Worm (Caenorhabditis elegans) whole organism, L4 larva: Measurements from ENCODE around the gene ZK1240.1.

Experiments used
- F37D6.2 ChIP-seq: sonication (generic microtip); optimal IDR thresholded peaks from 2 replicates; lab custom pipeline; 2016; ENCODE audit warnings: mild to moderate bottlenecking, missing genetic modification characterization, missing compliant biosample characterization
- T20F7.1 ChIP-seq: fragments of 200-800 bp; sonication (Bioruptor generic); optimal IDR thresholded peaks from 2 replicates; lab custom pipeline; 2018; ENCODE audit warnings: mild to moderate bottlenecking, missing genetic modification characterization, missing compliant biosample characterization
- Y5F2A.4 ChIP-seq: fragments of 200-800 bp; sonication (Bioruptor generic); optimal IDR thresholded peaks from 2 replicates; lab custom pipeline; 2018; ENCODE audit warnings: mild to moderate bottlenecking, missing genetic modification characterization, missing compliant biosample characterization
- Y75B8A.6 ChIP-seq: fragments of 200-800 bp; sonication (Bioruptor generic); IDR thresholded peaks from 2 replicates; pipeline ENCODE4 v1.3.6; 2022; ENCODE audit warnings: missing genetic modification reagents, missing genetic modification characterization, missing compliant biosample characterization
- ZK546.5 ChIP-seq, 2 experiments: sonication (generic microtip); optimal IDR thresholded peaks; 2 replicates each; lab custom pipeline; 2017; ENCODE audit warnings: missing biosample characterization in 2 of 2, missing genetic modification characterization in 2 of 2
- arid-1 ChIP-seq: fragments of 200-800 bp; sonication (Bioruptor generic); conservative IDR thresholded peaks from 2 replicates; pipeline ENCODE4 v1.3.6; 2022; ENCODE audit warnings: missing genetic modification reagents, missing genetic modification characterization, missing compliant biosample characterization
- attf-4 ChIP-seq: sonication (generic microtip); optimal IDR thresholded peaks from 3 replicates; lab custom pipeline; 2017; ENCODE audit warnings: missing biosample characterization, missing genetic modification characterization
- ceh-32 ChIP-seq: sonication (generic microtip); optimal IDR thresholded peaks from 2 replicates; lab custom pipeline; 2016; ENCODE audit warnings: mild to moderate bottlenecking, missing genetic modification characterization, missing compliant biosample characterization; ENCODE audit not compliant: poor library complexity
- ceh-82 ChIP-seq: sonication (generic microtip); optimal IDR thresholded peaks from 2 replicates; lab custom pipeline; 2017; ENCODE audit warnings: missing biosample characterization, missing genetic modification characterization
- daf-12 ChIP-seq: fragments of 150-350 bp; optimal IDR thresholded peaks from 2 replicates; lab custom pipeline; 2014; ENCODE audit warnings: missing biosample characterization, missing genetic modification reagents, missing genetic modification characterization
- daf-16 ChIP-seq, 3 experiments: sonication (generic microtip); optimal IDR thresholded peaks; 2 replicates each; lab custom pipeline; 2016 to 2017; ENCODE audit warnings: missing genetic modification characterization in 3 of 3, missing genetic modification reagents in 3 of 3, mild to moderate bottlenecking in 2 of 3, missing compliant biosample characterization in 2 of 3, missing biosample characterization in 1 of 3, moderate library complexity in 1 of 3
- dmd-6 ChIP-seq: fragments of 200-800 bp; sonication (Bioruptor generic); IDR thresholded peaks from 2 replicates; pipeline ENCODE4 v1.3.6; 2022; ENCODE audit warnings: missing genetic modification reagents, missing genetic modification characterization, missing compliant biosample characterization
- dmd-8 ChIP-seq: fragments of 200-800 bp; sonication (Bioruptor generic); IDR thresholded peaks from 2 replicates; pipeline ENCODE4 v1.3.6; 2022; ENCODE audit warnings: missing genetic modification characterization, missing compliant biosample characterization
- dve-1 ChIP-seq: sonication (generic microtip); optimal IDR thresholded peaks from 2 replicates; lab custom pipeline; 2017; ENCODE audit warnings: antibody characterized with exemption, mild to moderate bottlenecking, missing genetic modification characterization, missing compliant biosample characterization; ENCODE audit not compliant: insufficient read depth
- egl-27 ChIP-seq: sonication (generic microtip); optimal IDR thresholded peaks from 3 replicates; lab custom pipeline; 2017; ENCODE audit warnings: missing biosample characterization, missing genetic modification reagents, missing genetic modification characterization
- egl-43 ChIP-seq: fragments of 200-800 bp; sonication (Bioruptor generic); IDR thresholded peaks from 2 replicates; pipeline ENCODE4 v1.3.6; 2022; ENCODE audit warnings: missing genetic modification reagents, missing genetic modification characterization, missing compliant biosample characterization
- fos-1 ChIP-seq: fragments of 150-350 bp; optimal IDR thresholded peaks from 2 replicates; lab custom pipeline; 2014; ENCODE audit warnings: missing biosample characterization, missing genetic modification characterization
- gei-8 ChIP-seq: fragments of 200-800 bp; sonication (Bioruptor generic); optimal IDR thresholded peaks from 2 replicates; lab custom pipeline; 2018; ENCODE audit warnings: mild to moderate bottlenecking, missing genetic modification characterization, missing compliant biosample characterization
- hif-1 ChIP-seq, 2 experiments: sonication (generic microtip); optimal IDR thresholded peaks; 2 replicates each; lab custom pipeline; 2016 to 2017; ENCODE audit warnings: missing compliant biosample characterization in 2 of 2, missing genetic modification characterization in 2 of 2, missing genetic modification reagents in 2 of 2, missing genotype in 2 of 2, mild to moderate bottlenecking in 1 of 2
- hlh-11 ChIP-seq: fragments of 200-800 bp; sonication (Bioruptor generic); optimal IDR thresholded peaks from 2 replicates; lab custom pipeline; 2018; ENCODE audit warnings: mild to moderate bottlenecking, missing genetic modification characterization, missing compliant biosample characterization
- hlh-30 ChIP-seq: sonication (generic microtip); optimal IDR thresholded peaks from 2 replicates; lab custom pipeline; 2017; ENCODE audit warnings: antibody characterized with exemption, mild to moderate bottlenecking, missing genetic modification characterization, missing compliant biosample characterization; ENCODE audit not compliant: insufficient read depth
- hmg-1.1 ChIP-seq: fragments of 200-800 bp; sonication (Bioruptor generic); IDR thresholded peaks from 2 replicates; pipeline ENCODE4 v1.3.6; 2022; ENCODE audit warnings: missing genetic modification reagents, missing genetic modification characterization, missing compliant biosample characterization
- lin-1 ChIP-seq: fragments of 200-800 bp; sonication (Bioruptor generic); IDR thresholded peaks from 2 replicates; pipeline ENCODE4 v1.3.6; 2022; ENCODE audit warnings: missing genetic modification reagents, missing genetic modification characterization, missing compliant biosample characterization
- lin-38 ChIP-seq: fragments of 200-800 bp; sonication (Bioruptor generic); IDR thresholded peaks from 2 replicates; pipeline ENCODE4 v1.3.6; 2022; ENCODE audit warnings: missing genetic modification reagents, missing genetic modification characterization, missing compliant biosample characterization
- lsy-2 ChIP-seq, 2 experiments: fragments of 150-350 bp in 1 of 2; sonication (generic microtip) in 1 of 2; optimal IDR thresholded peaks; 2 replicates each; lab custom pipeline; 2014 to 2017; ENCODE audit warnings: missing biosample characterization in 2 of 2, missing genetic modification characterization in 2 of 2
- mdl-1 ChIP-seq, 2 experiments: fragments of 150-350 bp in 1 of 2; sonication (generic microtip) in 1 of 2; optimal IDR thresholded peaks; 2 replicates each; lab custom pipeline; 2014 to 2017; ENCODE audit warnings: missing biosample characterization in 2 of 2, missing genetic modification characterization in 2 of 2
- mxl-3 ChIP-seq: fragments of 200-800 bp; sonication (Bioruptor generic); optimal IDR thresholded peaks from 2 replicates; lab custom pipeline; 2018; ENCODE audit warnings: mild to moderate bottlenecking, missing genetic modification characterization, missing compliant biosample characterization
- nhr-28 ChIP-seq: fragments of 150-350 bp; optimal IDR thresholded peaks from 2 replicates; lab custom pipeline; 2014; ENCODE audit warnings: missing biosample characterization, missing genetic modification characterization
- nhr-41 ChIP-seq: fragments of 200-800 bp; sonication (Bioruptor generic); IDR thresholded peaks from 2 replicates; pipeline ENCODE4 v1.3.6; 2022; ENCODE audit warnings: missing genetic modification reagents, missing genetic modification characterization, missing compliant biosample characterization
- nhr-42 ChIP-seq: fragments of 200-800 bp; sonication (Bioruptor generic); IDR thresholded peaks from 2 replicates; pipeline ENCODE4 v1.3.6; 2022; ENCODE audit warnings: missing genetic modification characterization, missing compliant biosample characterization
- nhr-6 ChIP-seq: fragments of 150-350 bp; optimal IDR thresholded peaks from 2 replicates; lab custom pipeline; 2014; ENCODE audit warnings: missing biosample characterization, missing genetic modification characterization
- nhr-77 ChIP-seq: fragments of 150-350 bp; optimal IDR thresholded peaks from 2 replicates; lab custom pipeline; 2014; ENCODE audit warnings: missing biosample characterization, missing genetic modification characterization
- pha-4 ChIP-seq, 2 experiments: fragments of 150-350 bp in 1 of 2; fragments of 200-800 bp in 1 of 2; sonication (Bioruptor generic) in 1 of 2; IDR thresholded peaks in 1 of 2; optimal IDR thresholded peaks in 1 of 2; 2 replicates each; pipeline versions ENCODE4 v1.3.6 to Lab custom; 2014 to 2022; ENCODE audit warnings: missing genetic modification characterization in 2 of 2, missing genetic modification reagents in 2 of 2, missing biosample characterization in 1 of 2, missing compliant biosample characterization in 1 of 2
- php-3 ChIP-seq: fragments of 200-800 bp; sonication (Bioruptor generic); IDR thresholded peaks from 2 replicates; pipeline ENCODE4 v1.3.6; 2022; ENCODE audit warnings: missing genetic modification reagents, missing genetic modification characterization, missing compliant biosample characterization
- pqm-1 ChIP-seq: sonication (generic microtip); optimal IDR thresholded peaks from 2 replicates; lab custom pipeline; 2017; ENCODE audit warnings: missing biosample characterization, missing genetic modification characterization
- spr-1 ChIP-seq: sonication (generic microtip); optimal IDR thresholded peaks from 2 replicates; lab custom pipeline; 2016; ENCODE audit warnings: mild to moderate bottlenecking, missing genetic modification characterization, missing compliant biosample characterization
- zip-11 ChIP-seq: fragments of 200-800 bp; sonication (Bioruptor generic); IDR thresholded peaks from 2 replicates; pipeline ENCODE4 v1.3.6; 2022; ENCODE audit warnings: missing genetic modification characterization, missing compliant biosample characterization
- zip-2 ChIP-seq: fragments of 150-350 bp; optimal IDR thresholded peaks from 2 replicates; lab custom pipeline; 2014; ENCODE audit warnings: missing biosample characterization, missing genetic modification characterization
- ztf-11 ChIP-seq: fragments of 150-350 bp; optimal IDR thresholded peaks from 2 replicates; lab custom pipeline; 2014; ENCODE audit warnings: missing biosample characterization, missing genetic modification characterization
- ztf-7 ChIP-seq: fragments of 150-350 bp; optimal IDR thresholded peaks from 2 replicates; lab custom pipeline; 2014; ENCODE audit warnings: missing biosample characterization, missing genetic modification characterization

The ZK1240.1 gene

DNA sequence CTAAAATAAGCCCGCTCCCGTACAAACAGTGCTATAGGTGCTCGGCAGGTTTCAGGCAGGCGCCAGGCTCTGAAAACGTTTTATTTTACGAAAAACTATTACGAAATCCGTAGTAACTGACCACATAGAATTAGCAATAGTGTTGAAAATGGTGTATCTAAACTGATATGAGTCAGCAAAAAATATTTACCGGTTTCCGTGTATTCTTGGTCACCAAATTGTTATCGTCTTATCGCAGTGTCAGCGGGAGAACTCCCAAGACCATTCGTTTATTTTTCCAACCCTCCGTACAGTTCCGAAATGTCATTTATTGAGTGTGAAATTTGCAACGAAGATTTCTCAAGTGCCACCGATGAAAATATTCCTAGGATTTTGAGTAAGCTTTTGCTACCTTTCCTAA is 3.0 kb downstream of the ZK1240.1 start, which contains the start of gene F43C11.8:
Gene F43C11.8 (plus strand): TSS at position 301 of the 400 bp plus-strand sequence.
- TF ChIP-seq pha-4 (GFP tag; IDR thresholded peaks at IDR 0.05; lab: Robert Waterston, UW) = no peak
- no peak for TF ChIP-seq pha-4 (tag; optimal IDR thresholded peaks at IDR 0.05; lab: Kevin White, UChicago)
- no peak for TF ChIP-seq nhr-41 (GFP tag; lab: Robert Waterston, UW)
- TF ChIP-seq daf-16 (GFP tag; optimal IDR thresholded peaks at IDR 0.05; lab: Kevin White, UChicago) = no peak
- TF ChIP-seq daf-16 (tag; optimal IDR thresholded peaks at IDR 0.05; lab: Kevin White, UChicago) = peak; percentile 11

DNA sequence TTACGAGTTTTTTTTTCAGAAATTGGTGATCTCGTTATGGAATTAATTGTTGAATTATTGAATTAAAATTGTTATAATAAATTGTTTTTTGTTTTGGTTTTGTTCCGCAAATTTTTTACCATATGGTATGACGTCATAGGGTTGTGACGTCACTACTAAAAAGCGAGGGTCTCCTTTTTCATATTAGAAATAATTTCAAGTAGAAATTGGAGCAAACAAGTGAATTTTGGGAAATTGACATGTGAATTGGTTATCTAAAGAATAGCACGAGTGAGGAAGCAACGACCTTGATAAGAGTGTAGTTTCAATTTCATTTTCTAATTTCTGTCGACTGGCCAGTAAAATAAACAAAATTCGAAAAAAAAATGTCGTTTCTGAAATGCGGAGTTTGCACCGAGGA is 6.4 kb downstream of the ZK1240.1 start, which contains the start of gene F43C11.7:
Gene F43C11.7 (plus strand): TSS at position 326 of the 400 bp plus-strand sequence.
- TF ChIP-seq dve-1 (tag; lab: Kevin White, UChicago) (peak; percentile 56), spr-1 (no peak), zip-11 (no peak), hlh-11 (tag; lab: Kevin White, UChicago) (peak; percentile 58), egl-43 (GFP tag; lab: Robert Waterston, UW) (no peak), hlh-30 (tag; lab: Kevin White, UChicago) (peak; percentile 52), hif-1 (tag; optimal IDR thresholded peaks at IDR 0.05; lab: Kevin White, UChicago) (no peak), ZK546.5 (tag; optimal IDR thresholded peaks at IDR 0.05; lab: Kevin White, UChicago) (no peak), F37D6.2 (no peak), daf-12 (tag; lab: Kevin White, UChicago) (no peak), Y75B8A.6 (GFP tag; lab: Robert Waterston, UW) (no peak), daf-16 (GFP tag; optimal IDR thresholded peaks at IDR 0.05; lab: Kevin White, UChicago) (no peak), daf-16 (tag; optimal IDR thresholded peaks at IDR 0.05; lab: Kevin White, UChicago) (peak; percentile 63), ceh-32 (tag; lab: Kevin White, UChicago) (no peak), Y5F2A.4 (GFP tag; lab: Kevin White, UChicago) (no peak), dmd-6 (peak; percentile 71), mdl-1 (tag; optimal IDR thresholded peaks at IDR 0.05; lab: Kevin White, UChicago) (peak in 1 of 2 experiments; percentile 35), T20F7.1 (GFP tag; lab: Kevin White, UChicago) (no peak), nhr-42 (GFP tag; lab: Robert Waterston, UW) (no peak), nhr-6 (tag; lab: Kevin White, UChicago) (no peak), arid-1 (GFP tag; lab: Robert Waterston, UW) (no peak), egl-27 (no peak), lsy-2 (tag; optimal IDR thresholded peaks at IDR 0.05; lab: Kevin White, UChicago) (no peak), dmd-8 (GFP tag; lab: Robert Waterston, UW) (no peak), attf-4 (tag; lab: Kevin White, UChicago) (no peak), lin-1 (GFP tag; lab: Robert Waterston, UW) (no peak), lin-38 (GFP tag; lab: Robert Waterston, UW) (no peak), nhr-77 (tag; lab: Kevin White, UChicago) (peak; percentile 69), hmg-1.1 (GFP tag; lab: Robert Waterston, UW) (no peak), ztf-11 (tag; lab: Kevin White, UChicago) (no peak), zip-2 (tag; lab: Kevin White, UChicago) (no peak), nhr-28 (tag; lab: Kevin White, UChicago) (peak; percentile 82), mxl-3 (no peak), ztf-7 (tag; lab: Kevin White, UChicago) (no peak), ceh-82 (tag; lab: Kevin White, UChicago) (no peak), fos-1 (tag; lab: Kevin White, UChicago) (no peak), pqm-1 (tag; lab: Kevin White, UChicago) (peak; percentile 80), gei-8 (GFP tag; lab: Kevin White, UChicago) (no peak), php-3 (0 out of 2 replicates have a peak, but pooled peaks have one; percentile 19)
